Worm (Caenorhabditis elegans): ENCODE measurements around the gene dhrr-1.

dhrr-1 gene

ce11 chrIII:8944357-8944756, at the start of gene dhrr-1:
Gene dhrr-1, plus strand, starts transcription at chrIII:8944657.
- TF ChIP-seq ref-1 (GFP tag; conservative IDR thresholded peaks at IDR 0.05) (no peak), cog-1 (tag; optimal IDR thresholded peaks at IDR 0.05) (no peak), ztf-29 (GFP tag; IDR thresholded peaks at IDR 0.05) (no peak), tab-1 (GFP tag; IDR thresholded peaks at IDR 0.05) (no peak), flt-1 (GFP tag; IDR thresholded peaks at IDR 0.05) (no peak), med-1 (GFP tag; optimal IDR thresholded peaks at IDR 0.05; ENCODE audit: insufficient read depth) (no peak), ztf-23 (GFP tag; IDR thresholded peaks at IDR 0.05) (no peak), klf-2 (GFP tag; conservative IDR thresholded peaks at IDR 0.05) (no peak), T22C8.4 (GFP tag; IDR thresholded peaks at IDR 0.05) (no peak)

- TF ChIP-seq cog-1 (tag; optimal IDR thresholded peaks at IDR 0.05) (no peak), T22C8.4 (GFP tag; IDR thresholded peaks at IDR 0.05) (no peak), tab-1 (GFP tag; IDR thresholded peaks at IDR 0.05) (no peak), ref-1 (GFP tag; conservative IDR thresholded peaks at IDR 0.05) (no peak)
Measured at ce11 chrIII:8894782-8895181, 49.7 kb upstream of the dhrr-1 start, which contains the start of gene asna-1. Gene asna-1, plus strand, starts transcription at chrIII:8895082.

DNA sequence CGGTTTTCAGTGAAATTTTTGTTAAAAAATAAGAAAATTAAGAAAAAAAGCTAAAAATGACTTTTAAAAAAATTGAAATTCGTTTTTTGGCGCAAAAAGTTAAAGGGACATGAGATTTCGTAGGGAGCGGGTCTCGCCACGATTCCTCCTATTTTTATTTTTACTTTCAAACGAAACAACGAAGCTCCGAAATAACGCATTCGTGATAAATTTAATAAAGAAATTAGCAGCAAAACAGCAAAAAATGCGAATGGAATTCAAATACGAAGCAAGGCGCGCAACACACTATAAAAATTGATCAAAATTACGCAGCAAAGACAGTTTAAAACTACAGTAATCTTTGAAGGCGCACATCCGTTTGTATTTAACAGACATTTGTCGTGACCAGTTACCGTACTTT, 44.7 kb upstream of the dhrr-1 start:
- TF ChIP-seq tab-1 (GFP tag; IDR thresholded peaks at IDR 0.05) (no peak), med-1 (GFP tag; optimal IDR thresholded peaks at IDR 0.05; ENCODE audit: insufficient read depth) (no peak), ref-1 (GFP tag; conservative IDR thresholded peaks at IDR 0.05) (no peak), ztf-23 (GFP tag; IDR thresholded peaks at IDR 0.05) (no peak), klf-2 (GFP tag; conservative IDR thresholded peaks at IDR 0.05) (no peak), flt-1 (GFP tag; IDR thresholded peaks at IDR 0.05) (no peak), ztf-29 (GFP tag; IDR thresholded peaks at IDR 0.05) (no peak), T22C8.4 (GFP tag; IDR thresholded peaks at IDR 0.05) (no peak), cog-1 (tag; optimal IDR thresholded peaks at IDR 0.05) (no peak)

ce11 chrIII:8901078-8901477, 43.4 kb upstream of the dhrr-1 start:
- TF ChIP-seq cog-1 (tag; optimal IDR thresholded peaks at IDR 0.05) (peak; percentile 19), flt-1 (GFP tag; IDR thresholded peaks at IDR 0.05) (peak; percentile 82; the same call in 1 of the 2 replicates)

DNA sequence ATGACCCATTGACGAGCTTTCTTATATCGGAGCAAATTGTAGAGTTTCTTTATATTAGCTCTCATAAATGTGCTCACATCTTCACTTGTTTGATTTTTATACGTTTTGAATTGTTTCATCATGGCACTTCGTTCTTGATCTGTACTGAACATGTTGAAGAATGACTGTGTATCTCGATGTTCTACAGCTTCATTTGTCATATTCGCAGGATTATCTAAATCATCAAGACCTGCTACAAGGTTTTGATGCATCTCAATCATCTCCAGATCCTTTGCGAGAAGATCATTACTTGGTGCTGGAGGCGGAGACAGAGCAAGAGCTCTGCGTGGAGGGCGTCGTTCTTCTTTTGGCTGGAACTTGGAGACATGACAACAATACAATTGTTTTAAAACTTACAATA, 41.2 kb upstream of the dhrr-1 start:
- TF ChIP-seq ref-1 (GFP tag; conservative IDR thresholded peaks at IDR 0.05), result no peak
- TF ChIP-seq cog-1 (tag; optimal IDR thresholded peaks at IDR 0.05), result no peak
- no peak for TF ChIP-seq klf-2 (GFP tag; conservative IDR thresholded peaks at IDR 0.05)
- TF ChIP-seq T22C8.4 (GFP tag; IDR thresholded peaks at IDR 0.05), result no peak
- no peak for TF ChIP-seq ztf-29 (GFP tag; IDR thresholded peaks at IDR 0.05)
- TF ChIP-seq flt-1 (GFP tag; IDR thresholded peaks at IDR 0.05), result no peak
- no peak for TF ChIP-seq tab-1 (GFP tag; IDR thresholded peaks at IDR 0.05)
- no peak for TF ChIP-seq ztf-23 (GFP tag; IDR thresholded peaks at IDR 0.05)
- no peak for TF ChIP-seq med-1 (GFP tag; optimal IDR thresholded peaks at IDR 0.05; ENCODE audit: insufficient read depth)

DNA sequence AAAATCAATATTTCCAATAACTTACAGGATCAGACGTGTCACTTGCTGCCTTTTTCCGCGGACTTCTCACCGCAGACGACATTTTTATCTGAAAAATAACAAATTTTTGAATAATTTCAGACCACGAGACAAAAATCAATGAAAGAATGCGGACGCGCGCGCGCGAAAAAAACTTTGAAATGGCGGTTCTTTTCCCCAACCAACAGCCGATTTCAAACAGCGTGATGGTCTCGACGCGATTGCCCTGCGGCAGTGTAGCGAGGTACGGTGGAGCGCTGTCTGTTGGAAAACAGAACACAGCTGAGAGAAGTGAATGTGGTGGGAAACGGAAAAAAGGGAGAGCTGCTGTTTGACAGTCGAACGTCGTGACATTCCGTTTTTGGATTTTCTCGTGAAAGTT, 40.4 kb upstream of the dhrr-1 start, which contains the start of gene lin-9:
Gene lin-9, minus strand, starts transcription at position 88 of the 400 bp plus-strand sequence.
- TF ChIP-seq med-1 (GFP tag; optimal IDR thresholded peaks at IDR 0.05; ENCODE audit: insufficient read depth), result no peak
- TF ChIP-seq tab-1 (GFP tag; IDR thresholded peaks at IDR 0.05), result no peak
- peak; percentile 39; the same call in 1 of the 2 replicates for TF ChIP-seq ztf-29 (GFP tag; IDR thresholded peaks at IDR 0.05)
- peak; percentile 74; the same call in 1 of the 2 replicates for TF ChIP-seq ztf-23 (GFP tag; IDR thresholded peaks at IDR 0.05)
- peak; percentile 29 for TF ChIP-seq cog-1 (tag; optimal IDR thresholded peaks at IDR 0.05)
- TF ChIP-seq T22C8.4 (GFP tag; IDR thresholded peaks at IDR 0.05), result no peak
- TF ChIP-seq klf-2 (GFP tag; conservative IDR thresholded peaks at IDR 0.05), result no peak
- TF ChIP-seq flt-1 (GFP tag; IDR thresholded peaks at IDR 0.05), result peak; percentile 32; the same call in 1 of the 2 replicates
- TF ChIP-seq ref-1 (GFP tag; conservative IDR thresholded peaks at IDR 0.05), result no peak

- TF ChIP-seq med-1 (GFP tag; optimal IDR thresholded peaks at IDR 0.05; ENCODE audit: insufficient read depth) (no peak), klf-2 (GFP tag; conservative IDR thresholded peaks at IDR 0.05) (no peak), T22C8.4 (GFP tag; IDR thresholded peaks at IDR 0.05) (no peak), ztf-23 (GFP tag; IDR thresholded peaks at IDR 0.05) (no peak), ref-1 (GFP tag; conservative IDR thresholded peaks at IDR 0.05) (no peak), flt-1 (GFP tag; IDR thresholded peaks at IDR 0.05) (no peak), cog-1 (tag; optimal IDR thresholded peaks at IDR 0.05) (no peak), ztf-29 (GFP tag; IDR thresholded peaks at IDR 0.05) (no peak)
Measured at ce11 chrIII:8904914-8905665, 39.4 kb upstream of the dhrr-1 start, which contains the start of gene unc-32. Gene unc-32, plus strand, starts transcription at chrIII:8905615.

DNA sequence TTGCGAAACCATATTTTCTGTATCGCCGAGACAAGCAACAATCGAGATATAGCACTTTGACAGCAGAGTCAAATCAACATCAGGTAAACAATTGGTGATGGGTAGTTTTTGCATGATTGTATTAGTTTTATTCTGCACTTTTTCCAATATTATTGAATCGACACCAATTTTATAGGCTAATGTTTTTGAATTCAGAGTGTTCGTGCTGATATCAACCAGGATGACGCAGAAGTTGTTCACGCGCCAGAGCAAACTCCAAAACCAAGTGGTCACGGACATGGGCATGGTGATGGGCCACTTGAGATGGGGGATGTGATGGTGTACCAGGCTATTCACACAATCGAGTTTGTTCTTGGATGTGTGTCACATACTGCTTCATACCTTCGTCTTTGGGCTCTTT, 34.3 kb upstream of the dhrr-1 start:
- no peak for TF ChIP-seq flt-1 (GFP tag; IDR thresholded peaks at IDR 0.05)
- TF ChIP-seq ztf-23 (GFP tag; IDR thresholded peaks at IDR 0.05), result no peak
- TF ChIP-seq tab-1 (GFP tag; IDR thresholded peaks at IDR 0.05), result no peak
- no peak for TF ChIP-seq cog-1 (tag; optimal IDR thresholded peaks at IDR 0.05)
- no peak for TF ChIP-seq med-1 (GFP tag; optimal IDR thresholded peaks at IDR 0.05; ENCODE audit: insufficient read depth)
- TF ChIP-seq klf-2 (GFP tag; conservative IDR thresholded peaks at IDR 0.05), result no peak
- no peak for TF ChIP-seq ref-1 (GFP tag; conservative IDR thresholded peaks at IDR 0.05)
- no peak for TF ChIP-seq ztf-29 (GFP tag; IDR thresholded peaks at IDR 0.05)

DNA sequence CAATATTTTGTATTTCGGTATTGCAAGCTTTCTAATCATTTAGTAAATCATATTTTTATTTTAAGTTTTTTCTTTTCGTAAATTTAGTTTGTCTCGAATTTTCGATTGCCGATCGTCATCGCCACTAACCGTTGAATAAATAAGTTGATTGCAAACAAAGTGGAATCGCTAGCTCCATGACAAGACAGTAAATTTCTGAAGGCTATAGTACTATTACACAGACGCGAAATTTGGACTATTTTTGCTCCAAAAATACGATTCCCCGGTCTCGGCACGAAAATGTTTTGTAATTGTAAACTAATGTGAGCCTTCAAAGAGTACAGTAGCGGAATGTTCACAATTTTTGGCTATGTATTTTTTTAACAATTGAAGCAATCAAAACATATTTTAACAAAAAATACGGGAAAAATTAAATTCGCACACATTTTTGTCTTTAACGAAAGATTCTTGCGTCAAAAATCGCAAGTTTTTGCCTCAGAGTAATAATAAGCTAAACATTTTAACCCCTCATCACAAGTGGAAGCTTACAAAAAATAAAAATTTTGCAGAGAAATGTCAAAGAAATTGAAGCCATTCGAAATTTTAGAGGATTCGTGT, 32.8 kb upstream of the dhrr-1 start, which contains the start of gene tpk-1:
Gene tpk-1, plus strand, starts transcription at position 547 of the 597 bp plus-strand sequence.
- TF ChIP-seq ztf-29 (GFP tag; IDR thresholded peaks at IDR 0.05) (no peak), ref-1 (GFP tag; conservative IDR thresholded peaks at IDR 0.05) (no peak), med-1 (GFP tag; optimal IDR thresholded peaks at IDR 0.05; ENCODE audit: insufficient read depth) (no peak), klf-2 (GFP tag; conservative IDR thresholded peaks at IDR 0.05) (no peak), flt-1 (GFP tag; IDR thresholded peaks at IDR 0.05) (no peak), ztf-23 (GFP tag; IDR thresholded peaks at IDR 0.05) (no peak), tab-1 (GFP tag; IDR thresholded peaks at IDR 0.05) (no peak), T22C8.4 (GFP tag; IDR thresholded peaks at IDR 0.05) (no peak), cog-1 (tag; optimal IDR thresholded peaks at IDR 0.05) (no peak)
